Fruit fly (Drosophila melanogaster) whole organism, embryonic: Measurements from ENCODE around the gene CG5715.

Experiments
- Bgb ChIP-seq: fragments of 200-800 bp; sonication (Bioruptor generic); IDR thresholded peaks from 2 replicates; pipeline ENCODE4 v1.3.6; 2022; ENCODE audit warnings: missing biosample characterization, missing genetic modification characterization; ENCODE audit not compliant: partially characterized antibody
- CG10321 ChIP-seq: fragments of 200-800 bp; sonication (Bioruptor generic); IDR thresholded peaks from 2 replicates; pipeline ENCODE4 v1.3.6; 2022; ENCODE audit warnings: missing biosample characterization, missing genetic modification characterization
- CG1233 ChIP-seq: fragments of 200-800 bp; sonication (Bioruptor generic); optimal IDR thresholded peaks from 4 replicates; lab custom pipeline; 2018; ENCODE audit warnings: missing biosample characterization, mild to moderate bottlenecking, missing genetic modification characterization
- CG13296 ChIP-seq: fragments of 200-800 bp; sonication (Bioruptor generic); optimal IDR thresholded peaks from 3 replicates; lab custom pipeline; 2018; ENCODE audit warnings: missing biosample characterization, mild to moderate bottlenecking, missing genetic modification characterization
- CG15073 ChIP-seq: fragments of 200-800 bp; sonication (Bioruptor generic); optimal IDR thresholded peaks from 2 replicates; lab custom pipeline; 2016; ENCODE audit warnings: missing biosample characterization, missing genetic modification characterization
- CG15479 ChIP-seq: fragments of 200-800 bp; sonication (Bioruptor generic); optimal IDR thresholded peaks from 3 replicates; lab custom pipeline; 2019; ENCODE audit warnings: missing biosample characterization, mild to moderate bottlenecking, missing genetic modification characterization, moderate library complexity
- CG1602 ChIP-seq: fragments of 200-800 bp; sonication (Bioruptor generic); optimal IDR thresholded peaks from 3 replicates; lab custom pipeline; 2016; ENCODE audit warnings: missing biosample characterization, missing genetic modification characterization
- CG17385 ChIP-seq: fragments of 200-800 bp; sonication (Bioruptor generic); optimal IDR thresholded peaks from 3 replicates; lab custom pipeline; 2018; ENCODE audit warnings: missing biosample characterization, mild to moderate bottlenecking, missing genetic modification characterization
- CG17568 ChIP-seq: fragments of 200-800 bp; sonication (Bioruptor generic); optimal IDR thresholded peaks from 2 replicates; lab custom pipeline; 2018; ENCODE audit warnings: missing biosample characterization, mild to moderate bottlenecking, missing genetic modification characterization, moderate library complexity
- CG17612 ChIP-seq: fragments of 200-800 bp; sonication (Bioruptor generic); IDR thresholded peaks from 2 replicates; pipeline ENCODE4 v1.3.6; 2022; ENCODE audit warnings: missing biosample characterization, missing genetic modification characterization
- CG18476 ChIP-seq: fragments of 200-800 bp; sonication (Bioruptor generic); optimal IDR thresholded peaks from 2 replicates; lab custom pipeline; 2016; ENCODE audit warnings: missing biosample characterization, mild to moderate bottlenecking, missing genetic modification characterization
- CG3407 ChIP-seq: fragments of 200-800 bp; sonication (Bioruptor generic); optimal IDR thresholded peaks from 2 replicates; lab custom pipeline; 2018; ENCODE audit warnings: missing biosample characterization, mild to moderate bottlenecking, missing genetic modification characterization
- CG4854 ChIP-seq: fragments of 200-800 bp; sonication (Bioruptor generic); optimal IDR thresholded peaks from 2 replicates; lab custom pipeline; 2016; ENCODE audit warnings: missing biosample characterization, missing genetic modification characterization, inconsistent platforms
- CG5245 ChIP-seq: fragments of 200-800 bp; sonication (Bioruptor generic); optimal IDR thresholded peaks from 3 replicates; lab custom pipeline; 2016; ENCODE audit warnings: missing biosample characterization, missing genetic modification characterization
- CG6791 ChIP-seq: fragments of 200-800 bp; sonication (Bioruptor generic); IDR thresholded peaks from 3 replicates; pipeline ENCODE4 v1.3.6; 2022; ENCODE audit warnings: missing biosample characterization, missing genetic modification characterization; ENCODE audit not compliant: partially characterized antibody
- CG8089 ChIP-seq: fragments of 200-800 bp; sonication (Bioruptor generic); optimal IDR thresholded peaks from 3 replicates; lab custom pipeline; 2016; ENCODE audit warnings: missing biosample characterization, missing genetic modification characterization
- CG8478 ChIP-seq: fragments of >200 bp; optimal IDR thresholded peaks from 2 replicates; lab custom pipeline; 2018
- CG9215 ChIP-seq: fragments of 200-800 bp; sonication (Bioruptor generic); IDR thresholded peaks from 2 replicates; pipeline ENCODE4 v1.3.6; 2022; ENCODE audit warnings: missing biosample characterization, missing genetic modification characterization
- CG9437 ChIP-seq: fragments of 200-800 bp; sonication (Bioruptor generic); optimal IDR thresholded peaks from 2 replicates; lab custom pipeline; 2018; ENCODE audit warnings: missing biosample characterization, mild to moderate bottlenecking, missing genetic modification characterization
- CHES-1-like ChIP-seq: fragments of 200-800 bp; sonication (Bioruptor generic); optimal IDR thresholded peaks from 2 replicates; lab custom pipeline; 2016; ENCODE audit warnings: missing biosample characterization, missing genetic modification characterization
- Chrac-16 ChIP-seq: fragments of 200-800 bp; sonication (Bioruptor generic); optimal IDR thresholded peaks from 3 replicates; lab custom pipeline; 2016; ENCODE audit warnings: missing biosample characterization, missing genetic modification characterization
- HLH3B ChIP-seq: fragments of 200-800 bp; sonication (Bioruptor generic); IDR thresholded peaks from 2 replicates; pipeline ENCODE4 v1.3.6; 2022; ENCODE audit warnings: missing biosample characterization, missing genetic modification characterization
- Hmr ChIP-seq: fragments of 200-800 bp; sonication (Bioruptor generic); optimal IDR thresholded peaks from 3 replicates; lab custom pipeline; 2017; ENCODE audit warnings: mild to moderate bottlenecking, missing biosample characterization, missing genetic modification reagents, missing genetic modification characterization
- Ravus ChIP-seq: fragments of 200-800 bp; sonication (Bioruptor generic); IDR thresholded peaks from 2 replicates; pipeline ENCODE4 v1.3.6; 2022; ENCODE audit warnings: missing biosample characterization, missing genetic modification characterization
- Vsx1 ChIP-seq: fragments of 200-800 bp; sonication (Bioruptor generic); optimal IDR thresholded peaks from 2 replicates; lab custom pipeline; 2017; ENCODE audit warnings: missing biosample characterization, mild to moderate bottlenecking, missing genetic modification characterization, missing genetic modification reagents
- Xrp1 ChIP-seq: fragments of 200-800 bp; sonication (Bioruptor generic); IDR thresholded peaks from 2 replicates; pipeline ENCODE4 v1.3.6; 2022; ENCODE audit warnings: missing biosample characterization, missing genetic modification characterization
- YL-1 ChIP-seq: fragments of 200-800 bp; sonication (Bioruptor generic); optimal IDR thresholded peaks from 3 replicates; lab custom pipeline; 2017; ENCODE audit warnings: missing biosample characterization, mild to moderate bottlenecking, missing genetic modification characterization
- az2 ChIP-seq: fragments of 200-800 bp; sonication (Bioruptor generic); optimal IDR thresholded peaks from 3 replicates; lab custom pipeline; 2016; ENCODE audit warnings: missing biosample characterization, missing genetic modification characterization
- bcd ChIP-seq: fragments of 200-800 bp; sonication (Bioruptor generic); optimal IDR thresholded peaks from 2 replicates; lab custom pipeline; 2017; ENCODE audit warnings: missing biosample characterization, mild to moderate bottlenecking, missing genetic modification characterization
- chm ChIP-seq: fragments of 200-800 bp; sonication (Bioruptor generic); IDR thresholded peaks from 2 replicates; pipeline ENCODE4 v1.3.6; 2022; ENCODE audit warnings: missing biosample characterization, missing genetic modification characterization
- crc ChIP-seq: fragments of 200-800 bp; sonication (Bioruptor generic); optimal IDR thresholded peaks from 2 replicates; lab custom pipeline; 2016; ENCODE audit warnings: missing biosample characterization, missing genetic modification characterization
- dan ChIP-seq: fragments of 200-800 bp; sonication (Bioruptor generic); IDR thresholded peaks from 2 replicates; pipeline ENCODE4 v1.3.6; 2022; ENCODE audit warnings: missing biosample characterization, missing genetic modification characterization
- dmrt99B ChIP-seq: fragments of 200-800 bp; sonication (Bioruptor generic); optimal IDR thresholded peaks from 2 replicates; lab custom pipeline; 2018; ENCODE audit warnings: missing biosample characterization, mild to moderate bottlenecking, missing genetic modification characterization, moderate library complexity
- fru ChIP-seq: fragments of >200 bp; optimal IDR thresholded peaks from 2 replicates; lab custom pipeline; 2017
- ham ChIP-seq: fragments of 200-800 bp; sonication (Bioruptor generic); IDR thresholded peaks from 2 replicates; pipeline ENCODE4 v1.3.6; 2022; ENCODE audit warnings: missing biosample characterization, missing genetic modification characterization
- hbn ChIP-seq: fragments of 200-800 bp; sonication (Bioruptor generic); IDR thresholded peaks from 2 replicates; pipeline ENCODE4 v1.3.6; 2022; ENCODE audit warnings: missing biosample characterization, missing genetic modification characterization; ENCODE audit not compliant: partially characterized antibody
- her ChIP-seq: fragments of 200-800 bp; sonication (Bioruptor generic); optimal IDR thresholded peaks from 2 replicates; lab custom pipeline; 2016; ENCODE audit warnings: missing biosample characterization, missing genetic modification characterization
- kay ChIP-seq: fragments of 200-800 bp; sonication (Bioruptor generic); optimal IDR thresholded peaks from 2 replicates; lab custom pipeline; 2016; ENCODE audit warnings: missing biosample characterization, missing genetic modification characterization
- lov ChIP-seq, 2 experiments: fragments of 200-800 bp in 1 of 2; fragments of >200 bp in 1 of 2; sonication (Bioruptor generic) in 1 of 2; IDR thresholded peaks in 1 of 2; optimal IDR thresholded peaks in 1 of 2; 2 replicates in 1 of 2; 3 replicates in 1 of 2; pipeline versions ENCODE4 v1.3.6 to Lab custom; 2017 to 2022; ENCODE audit warnings: missing biosample characterization in 1 of 2, missing genetic modification characterization in 1 of 2
- otp ChIP-seq: fragments of 200-800 bp; sonication (Bioruptor generic); IDR thresholded peaks from 3 replicates; pipeline ENCODE4, ENCODE4 v1.3.6; 2022; ENCODE audit warnings: missing biosample characterization, missing genetic modification characterization
- sc ChIP-seq, 3 experiments: fragments of >200 bp in 2 of 3; fragments of 200-800 bp in 1 of 3; sonication (Bioruptor generic) in 1 of 3; optimal IDR thresholded peaks; 2 replicates in 2 of 3; 3 replicates in 1 of 3; lab custom pipeline; 2017; ENCODE audit warnings: mild to moderate bottlenecking in 1 of 3, missing biosample characterization in 1 of 3, missing genetic modification characterization in 1 of 3, missing genetic modification reagents in 1 of 3
- sens-2 ChIP-seq: fragments of 200-800 bp; sonication (Bioruptor generic); IDR thresholded peaks from 2 replicates; pipeline ENCODE4 v1.3.6; 2022; ENCODE audit warnings: missing biosample characterization, missing genetic modification characterization
- sisA ChIP-seq: fragments of 200-800 bp; sonication (Bioruptor generic); IDR thresholded peaks from 2 replicates; pipeline ENCODE4 v1.3.6; 2022; ENCODE audit warnings: missing biosample characterization, missing genetic modification characterization
- slou ChIP-seq: fragments of 200-800 bp; sonication (Bioruptor generic); optimal IDR thresholded peaks from 3 replicates; lab custom pipeline; 2016; ENCODE audit warnings: missing biosample characterization, missing genetic modification characterization
- stc ChIP-seq: fragments of 200-800 bp; sonication (Bioruptor generic); IDR thresholded peaks from 2 replicates; pipeline ENCODE4 v1.3.6; 2022; ENCODE audit warnings: missing biosample characterization, missing genetic modification characterization
- sug ChIP-seq: fragments of 200-800 bp; optimal IDR thresholded peaks from 2 replicates; lab custom pipeline; 2019; ENCODE audit warnings: missing biosample characterization, mild to moderate bottlenecking, missing genetic modification characterization, moderate library complexity
- tna ChIP-seq: fragments of 200-800 bp; sonication (Bioruptor generic); IDR thresholded peaks from 2 replicates; pipeline ENCODE4 v1.3.6; 2022; ENCODE audit warnings: missing biosample characterization, missing genetic modification characterization; ENCODE audit not compliant: partially characterized antibody
- yki ChIP-seq: fragments of >200 bp; optimal IDR thresholded peaks from 3 replicates; lab custom pipeline; 2018
- zen2 ChIP-seq: fragments of 200-800 bp; sonication (Bioruptor generic); IDR thresholded peaks from 3 replicates; pipeline ENCODE4 v1.3.6; 2022; ENCODE audit warnings: missing biosample characterization, missing genetic modification characterization; ENCODE audit not compliant: partially characterized antibody

Gene CG5715

DNA sequence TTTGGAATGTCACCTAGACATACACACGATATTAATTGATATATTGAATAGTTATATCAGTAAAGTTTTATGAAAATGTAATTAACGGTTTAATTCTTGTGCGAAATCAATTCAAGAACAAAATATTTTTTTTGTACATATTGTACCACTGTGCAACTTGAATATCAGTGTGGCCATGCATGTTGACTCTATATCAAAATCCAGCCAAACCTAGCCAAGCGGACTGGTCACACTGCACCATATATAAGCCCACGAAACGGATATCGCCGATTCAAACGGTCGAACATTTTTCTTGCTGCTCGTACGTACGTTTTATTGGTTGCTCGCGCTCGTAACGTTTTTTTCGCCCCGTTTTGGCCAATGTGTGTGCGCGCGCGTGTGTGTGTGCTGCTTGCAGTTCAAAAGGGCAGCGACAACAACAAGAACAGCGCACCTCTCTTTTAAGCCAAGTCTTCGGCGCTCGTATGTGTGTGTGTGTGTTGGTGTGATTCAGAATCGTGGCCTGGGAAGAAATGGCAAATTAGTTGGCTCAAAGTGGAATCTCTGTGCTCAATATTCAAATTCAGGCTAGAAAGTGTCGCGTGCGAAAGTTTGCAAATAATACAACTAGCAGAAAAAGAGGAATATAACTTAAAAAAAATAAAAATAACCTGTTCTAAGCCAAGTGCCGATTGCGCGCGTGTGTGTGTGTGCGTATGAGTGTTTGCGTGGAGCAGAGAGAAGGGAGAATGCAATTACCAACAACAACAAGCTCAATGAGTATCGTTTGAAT is 771 bp upstream of the CG5715 start, which contains the start of gene crb (continued):
- TF ChIP-seq sisA (GFP tag; lab: Robert Waterston, UW) (no peak), stc (GFP tag; lab: Robert Waterston, UW) (no peak; the same call in 1 of the 2 replicates), ham (GFP tag; lab: Robert Waterston, UW) (no peak), Hmr (GFP tag; lab: Kevin White, UChicago) (peak; percentile 82), CG6791 (GFP tag; lab: Robert Waterston, UW) (peak; percentile 80), CG4854 (peak; percentile 13), CG8478 (lab: Kevin White, UChicago) (no peak), CG1602 (GFP tag; lab: Kevin White, UChicago) (peak; percentile 11), Vsx1 (GFP tag; lab: Kevin White, UChicago) (no peak), CG13296 (peak; percentile 40), CG10321 (GFP tag; lab: Robert Waterston, UW) (0 out of 2 replicates have a peak, but pooled peaks have one; percentile 25), az2 (GFP tag; lab: Kevin White, UChicago) (peak; percentile 37), CHES-1-like (peak; percentile 41), chm (GFP tag; lab: Robert Waterston, UW) (peak; percentile 71), fru (no peak), yki (lab: Kevin White, UChicago) (no peak), slou (GFP tag; lab: Kevin White, UChicago) (no peak), dan (no peak), YL-1 (peak; percentile 7), CG18476 (GFP tag; lab: Kevin White, UChicago) (peak; percentile 13), bcd (GFP tag; lab: Kevin White, UChicago) (peak; percentile 22), sens-2 (GFP tag; lab: Robert Waterston, UW) (0 out of 2 replicates have a peak, but pooled peaks have one; percentile 28), CG1233 (GFP tag; lab: Kevin White, UChicago) (peak; percentile 50), zen2 (GFP tag; lab: Robert Waterston, UW) (peak; percentile 53; the same call in 2 of the 3 replicates), Chrac-16 (GFP tag; lab: Kevin White, UChicago) (peak; percentile 41), CG17568 (GFP tag; lab: Kevin White, UChicago) (peak; percentile 36), HLH3B (GFP tag; lab: Robert Waterston, UW) (peak; percentile 46; the same call in 1 of the 2 replicates), her (peak; percentile 68), dmrt99B (peak; percentile 37), CG17612 (GFP tag; lab: Robert Waterston, UW) (no peak), CG17385 (GFP tag; lab: Kevin White, UChicago) (peak; percentile 38), tna (GFP tag; lab: Robert Waterston, UW) (0 out of 2 replicates have a peak, but pooled peaks have one; percentile 26), CG9215 (GFP tag; lab: Robert Waterston, UW) (0 out of 2 replicates have a peak, but pooled peaks have one; percentile 9), CG8089 (GFP tag; lab: Kevin White, UChicago) (peak; percentile 6), hbn (GFP tag; lab: Robert Waterston, UW) (peak; percentile 37), Ravus (no peak), Bgb (GFP tag; lab: Robert Waterston, UW) (peak; percentile 74), CG5245 (GFP tag; lab: Kevin White, UChicago) (no peak), otp (GFP tag; lab: Robert Waterston, UW) (peak; percentile 33; the same call in 1 of the 3 replicates), CG15479 (GFP tag; lab: Kevin White, UChicago) (peak; percentile 21), CG15073 (no peak), sug (tag; lab: Kevin White, UChicago) (peak; percentile 62), CG9437 (GFP tag; lab: Kevin White, UChicago) (peak; percentile 36), Xrp1 (GFP tag; lab: Robert Waterston, UW) (peak; percentile 61), CG3407 (GFP tag; lab: Kevin White, UChicago) (no peak), sc (optimal IDR thresholded peaks at IDR 0.05; lab: Kevin White, UChicago) (no peak), sc (GFP tag; optimal IDR thresholded peaks at IDR 0.05; lab: Kevin White, UChicago) (no peak), kay (GFP tag; lab: Kevin White, UChicago) (peak; percentile 1), crc (GFP tag; lab: Kevin White, UChicago) (no peak), lov (optimal IDR thresholded peaks at IDR 0.05; lab: Kevin White, UChicago) (no peak), lov (GFP tag; IDR thresholded peaks at IDR 0.05; lab: Robert Waterston, UW) (0 out of 3 replicates have a peak, but pooled peaks have one; percentile 33)
